Worm (Caenorhabditis elegans) whole organism, L3 larva: ENCODE measurements around the gene F23H12.7.

Source experiments
- R02D3.7 ChIP-seq: fragments of 150-350 bp; optimal IDR thresholded peaks from 2 replicates; lab custom pipeline; 2014; ENCODE audit warnings: missing biosample characterization, missing genetic modification characterization
- ZK546.5 ChIP-seq: sonication (generic microtip); optimal IDR thresholded peaks from 2 replicates; lab custom pipeline; 2017; ENCODE audit warnings: missing biosample characterization, missing genetic modification characterization
- aly-2 ChIP-seq: fragments of 150-350 bp; optimal IDR thresholded peaks from 2 replicates; lab custom pipeline; 2014; ENCODE audit warnings: missing biosample characterization, missing genetic modification characterization
- ama-1 ChIP-seq: fragments of 150-350 bp; optimal IDR thresholded peaks from 2 replicates; lab custom pipeline; 2018
- ceh-16 ChIP-seq: sonication (generic microtip); optimal IDR thresholded peaks from 2 replicates; lab custom pipeline; 2017; ENCODE audit warnings: missing biosample characterization, missing genetic modification characterization
- ceh-9 ChIP-seq: sonication (generic microtip); optimal IDR thresholded peaks from 2 replicates; lab custom pipeline; 2018; ENCODE audit warnings: missing biosample characterization, missing genetic modification characterization
- daf-12 ChIP-seq: fragments of 150-350 bp; optimal IDR thresholded peaks from 2 replicates; lab custom pipeline; 2014; ENCODE audit warnings: missing biosample characterization, missing genetic modification reagents, missing genetic modification characterization
- egl-5 ChIP-seq: fragments of 150-350 bp; optimal IDR thresholded peaks from 2 replicates; lab custom pipeline; 2017; ENCODE audit warnings: missing biosample characterization, missing genetic modification reagents, missing genetic modification characterization, inconsistent platforms
- elt-1 ChIP-seq: fragments of 150-350 bp; optimal IDR thresholded peaks from 2 replicates; lab custom pipeline; 2014; ENCODE audit warnings: missing biosample characterization, missing genetic modification characterization
- elt-2 ChIP-seq: sonication (generic microtip); optimal IDR thresholded peaks from 2 replicates; lab custom pipeline; 2016; ENCODE audit warnings: missing genetic modification reagents, mild to moderate bottlenecking, missing genetic modification characterization, missing compliant biosample characterization
- elt-3 ChIP-seq, 3 experiments: fragments of 150-350 bp in 1 of 3; sonication (generic microtip) in 2 of 3; optimal IDR thresholded peaks; 2 replicates in 2 of 3; 4 replicates in 1 of 3; lab custom pipeline; 2014 to 2017; ENCODE audit warnings: missing biosample characterization in 3 of 3, missing genetic modification characterization in 3 of 3
- eor-1 ChIP-seq, 2 experiments: fragments of 150-350 bp; optimal IDR thresholded peaks; 2 replicates each; lab custom pipeline; 2014 to 2018; ENCODE audit warnings: missing biosample characterization in 2 of 2, missing genetic modification characterization in 2 of 2
- fos-1 ChIP-seq: fragments of 150-350 bp; optimal IDR thresholded peaks from 2 replicates; lab custom pipeline; 2014; ENCODE audit warnings: missing biosample characterization, missing genetic modification characterization
- hmg-11 ChIP-seq: sonication (generic microtip); optimal IDR thresholded peaks from 2 replicates; lab custom pipeline; 2016; ENCODE audit warnings: missing genetic modification characterization, missing compliant biosample characterization
- jun-1 ChIP-seq: fragments of 150-350 bp; optimal IDR thresholded peaks from 2 replicates; lab custom pipeline; 2014; ENCODE audit warnings: missing biosample characterization, missing genetic modification reagents, missing genetic modification characterization
- lin-15B ChIP-seq: fragments of 150-350 bp; optimal IDR thresholded peaks from 2 replicates; lab custom pipeline; 2014; ENCODE audit warnings: missing biosample characterization, missing genetic modification characterization
- lin-39 ChIP-seq: fragments of 150-350 bp; optimal IDR thresholded peaks from 2 replicates; lab custom pipeline; 2018; ENCODE audit warnings: missing biosample characterization, missing genetic modification reagents, missing genetic modification characterization
- lsy-12 ChIP-seq: sonication (generic microtip); optimal IDR thresholded peaks from 2 replicates; lab custom pipeline; 2016; ENCODE audit warnings: mild to moderate bottlenecking, missing genetic modification characterization, missing compliant biosample characterization
- nfya-1 ChIP-seq: sonication (generic microtip); optimal IDR thresholded peaks from 2 replicates; lab custom pipeline; 2017; ENCODE audit warnings: missing genetic modification characterization, mild to moderate bottlenecking, missing compliant biosample characterization, antibody characterized with exemption, moderate library complexity; ENCODE audit not compliant: insufficient read depth
- nhr-11 ChIP-seq: fragments of 150-350 bp; optimal IDR thresholded peaks from 2 replicates; lab custom pipeline; 2014; ENCODE audit warnings: missing biosample characterization, missing genetic modification characterization
- nhr-12 ChIP-seq: fragments of 150-350 bp; optimal IDR thresholded peaks from 2 replicates; lab custom pipeline; 2014; ENCODE audit warnings: missing biosample characterization, missing genetic modification characterization
- nhr-23 ChIP-seq: fragments of 150-350 bp; optimal IDR thresholded peaks from 2 replicates; lab custom pipeline; 2014; ENCODE audit warnings: missing biosample characterization, missing genetic modification reagents, missing genetic modification characterization
- nhr-25 ChIP-seq: sonication (generic microtip); optimal IDR thresholded peaks from 2 replicates; lab custom pipeline; 2017; ENCODE audit warnings: missing biosample characterization, missing genetic modification characterization
- nhr-43 ChIP-seq: sonication (generic microtip); optimal IDR thresholded peaks from 2 replicates; lab custom pipeline; 2016; ENCODE audit warnings: mild to moderate bottlenecking, missing genetic modification characterization, missing compliant biosample characterization; ENCODE audit not compliant: poor library complexity, severe bottlenecking
- nhr-76 ChIP-seq: fragments of 150-350 bp; sonication (generic microtip); optimal IDR thresholded peaks from 5 replicates; lab custom pipeline; 2014; ENCODE audit warnings: missing biosample characterization, missing genetic modification characterization
- nhr-77 ChIP-seq: fragments of 150-350 bp; optimal IDR thresholded peaks from 2 replicates; lab custom pipeline; 2014; ENCODE audit warnings: missing biosample characterization, missing genetic modification characterization
- pha-4 ChIP-seq: fragments of 150-350 bp; optimal IDR thresholded peaks from 2 replicates; lab custom pipeline; 2014; ENCODE audit warnings: missing biosample characterization, missing genetic modification reagents, missing genetic modification characterization
- pqm-1 ChIP-seq: fragments of 150-350 bp; optimal IDR thresholded peaks from 2 replicates; lab custom pipeline; 2017; ENCODE audit warnings: missing biosample characterization, missing genetic modification characterization, inconsistent platforms
- skn-1 ChIP-seq: fragments of 150-350 bp; optimal IDR thresholded peaks from 2 replicates; lab custom pipeline; 2014; ENCODE audit warnings: missing biosample characterization, missing genetic modification characterization
- snpc-4 ChIP-seq: fragments of 150-350 bp; optimal IDR thresholded peaks from 2 replicates; lab custom pipeline; 2014; ENCODE audit warnings: missing biosample characterization, missing genetic modification characterization
- unc-39 ChIP-seq: sonication (generic microtip); optimal IDR thresholded peaks from 4 replicates; lab custom pipeline; 2017; ENCODE audit warnings: missing biosample characterization, missing genetic modification characterization
- unc-62 ChIP-seq: fragments of 150-350 bp; sonication (generic microtip); optimal IDR thresholded peaks from 4 replicates; lab custom pipeline; 2014; ENCODE audit warnings: missing biosample characterization, missing genetic modification reagents, missing genetic modification characterization
- ztf-11 ChIP-seq: fragments of 150-350 bp; optimal IDR thresholded peaks from 2 replicates; lab custom pipeline; 2014; ENCODE audit warnings: missing biosample characterization, missing genetic modification characterization
- ztf-4 ChIP-seq: fragments of 150-350 bp; optimal IDR thresholded peaks from 2 replicates; lab custom pipeline; 2014; ENCODE audit warnings: missing biosample characterization, missing genetic modification characterization

F23H12.7 gene

DNA sequence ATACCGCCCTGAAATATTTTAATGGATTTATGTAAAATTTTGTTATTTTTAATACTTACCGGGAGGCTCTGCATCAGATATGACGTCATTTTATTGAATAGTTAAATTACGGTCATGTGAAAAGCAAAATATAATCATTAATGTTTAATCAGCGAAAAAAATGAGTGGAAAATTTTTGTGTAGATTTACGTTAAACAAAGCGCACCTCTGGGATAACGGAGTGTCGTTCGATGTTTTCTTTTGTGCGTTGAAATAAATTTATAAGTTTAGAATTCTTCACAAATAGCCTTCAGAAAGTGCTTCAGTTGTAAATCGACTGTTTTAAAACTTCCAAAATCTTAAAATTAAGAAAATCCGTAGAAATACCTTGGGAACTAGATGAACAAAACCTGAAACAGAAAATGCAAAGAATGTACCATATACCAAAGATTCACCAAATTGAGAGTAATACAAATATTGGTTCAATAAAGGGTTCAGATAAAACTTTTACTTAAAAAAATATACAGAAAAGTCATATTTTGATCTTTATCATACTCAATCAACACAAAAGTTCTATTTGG, 29.3 kb downstream of the F23H12.7 start, which contains the start of the genes K01D12.20 and miga-1:
K01D12.20 (minus strand) TSS at position 138 of the 560 bp plus-strand sequence.
miga-1 (minus strand) TSS at position 183 of the 560 bp plus-strand sequence.
- peak; percentile 34 for TF ChIP-seq snpc-4 (tag; lab: Kevin White, UChicago)
- TF ChIP-seq R02D3.7: peak; percentile 93
- peak; percentile 18 for TF ChIP-seq pqm-1 (tag; lab: Kevin White, UChicago)
- no peak for TF ChIP-seq lsy-12 (tag; lab: Kevin White, UChicago)
- TF ChIP-seq elt-2 (tag; lab: Kevin White, UChicago): peak; percentile 44
- TF ChIP-seq pha-4: peak; percentile 64
- peak; percentile 47 for TF ChIP-seq lin-15B
- TF ChIP-seq hmg-11 (tag; lab: Kevin White, UChicago): no peak
- TF ChIP-seq aly-2 (tag; lab: Kevin White, UChicago): no peak
- no peak for TF ChIP-seq ceh-9 (tag; lab: Kevin White, UChicago)
- peak; percentile 40 for TF ChIP-seq nhr-23 (tag; lab: Kevin White, UChicago)
- TF ChIP-seq, all 47 proteins: peak for 7

DNA sequence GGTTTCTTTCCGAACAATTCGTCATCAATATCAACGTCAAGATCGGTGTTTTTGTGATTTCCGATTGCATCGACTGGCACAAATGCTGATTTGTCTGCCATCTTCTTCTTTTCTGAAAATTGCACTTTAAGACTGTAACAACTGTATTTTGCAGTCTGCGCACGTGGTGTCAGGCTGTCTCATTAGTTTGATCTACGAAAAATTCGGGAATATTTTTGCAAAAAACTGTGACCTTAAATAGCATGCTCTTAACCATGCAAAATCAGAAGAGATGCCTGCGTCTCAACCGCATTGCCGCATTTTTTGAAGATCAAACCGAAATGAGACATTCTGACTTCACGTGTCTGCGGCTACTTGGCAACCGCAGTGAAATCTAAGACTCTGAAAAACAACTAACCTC, 29.9 kb downstream of the F23H12.7 start, which contains the start of gene K01D12.7:
K01D12.7 (minus strand) TSS at position 101 of the 400 bp plus-strand sequence.
- TF ChIP-seq snpc-4 (tag; lab: Kevin White, UChicago) (no peak), nhr-77 (no peak), ceh-9 (tag; lab: Kevin White, UChicago) (no peak), nfya-1 (no peak), fos-1 (no peak), nhr-12 (tag; lab: Kevin White, UChicago) (no peak), nhr-43 (tag; lab: Kevin White, UChicago) (no peak), nhr-25 (tag; lab: Kevin White, UChicago) (no peak), pqm-1 (tag; lab: Kevin White, UChicago) (no peak), elt-1 (no peak), lin-39 (tag; lab: Kevin White, UChicago) (no peak), ztf-4 (tag; lab: Kevin White, UChicago) (no peak)
- TF ChIP-seq, all 47 proteins: peak for 0

DNA sequence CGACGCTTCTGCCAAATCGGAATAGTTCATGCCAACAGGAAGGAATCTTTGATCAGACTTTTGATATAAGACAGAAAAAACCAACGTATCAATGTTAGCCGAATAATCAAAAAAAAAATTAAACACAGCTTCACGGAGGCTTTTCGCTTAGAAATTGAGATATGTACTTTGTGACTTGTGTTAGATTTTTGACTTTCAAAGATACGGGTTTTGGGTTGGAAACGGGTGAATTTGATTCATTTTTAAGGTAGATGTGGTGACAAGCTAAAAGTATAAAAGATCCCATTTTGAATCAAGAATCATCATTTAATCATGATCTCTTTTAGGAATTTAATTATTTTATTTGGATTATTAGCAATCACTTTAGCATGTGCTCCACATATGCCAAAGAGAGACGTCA, 30.9 kb downstream of the F23H12.7 start, which contains the start of gene K01D12.8:
K01D12.8 (plus strand) TSS at position 301 of the 400 bp plus-strand sequence.
- TF ChIP-seq hmg-11 (tag; lab: Kevin White, UChicago) (no peak), eor-1 (tag; optimal IDR thresholded peaks at IDR 0.05; lab: Kevin White, UChicago) (no peak), daf-12 (tag; lab: Kevin White, UChicago) (no peak), nhr-43 (tag; lab: Kevin White, UChicago) (no peak), nhr-77 (no peak), ama-1 (lab: Kevin White, UChicago) (no peak), nhr-11 (tag; lab: Kevin White, UChicago) (no peak), aly-2 (tag; lab: Kevin White, UChicago) (no peak), egl-5 (tag; lab: Kevin White, UChicago) (no peak), skn-1 (tag; lab: Kevin White, UChicago) (no peak), nhr-76 (tag; lab: Kevin White, UChicago) (no peak), elt-1 (no peak), nfya-1 (no peak), lsy-12 (tag; lab: Kevin White, UChicago) (no peak), elt-3 (tag; optimal IDR thresholded peaks at IDR 0.05; lab: Kevin White, UChicago) (no peak), ztf-11 (no peak), lin-39 (tag; lab: Kevin White, UChicago) (no peak), unc-39 (no peak), ceh-16 (tag; lab: Kevin White, UChicago) (no peak), ZK546.5 (tag; lab: Kevin White, UChicago) (no peak)

DNA sequence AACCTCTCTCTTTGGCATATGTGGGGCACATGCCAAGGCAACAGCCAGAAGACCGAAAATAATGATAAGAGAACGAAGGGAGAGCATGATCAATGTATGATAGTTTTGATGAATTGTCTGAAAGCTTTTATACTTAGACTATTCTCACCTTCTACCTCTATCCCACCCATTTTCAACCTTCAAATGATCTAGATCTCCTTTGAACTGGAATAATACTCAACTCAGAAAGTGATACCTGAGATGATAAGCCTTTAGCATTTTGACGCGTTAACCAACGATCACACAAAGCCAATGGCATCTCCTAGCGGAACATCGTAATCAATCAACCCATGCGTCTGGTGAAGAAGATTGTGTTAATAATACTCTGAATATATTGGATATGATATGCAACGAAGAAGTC, 33.1 kb downstream of the F23H12.7 start, which contains the start of gene K01D12.9:
K01D12.9 (minus strand) TSS at position 101 of the 400 bp plus-strand sequence.
- peak; percentile 54 for TF ChIP-seq nhr-25 (tag; lab: Kevin White, UChicago)
- no peak for TF ChIP-seq unc-62
- TF ChIP-seq elt-3 (tag; optimal IDR thresholded peaks at IDR 0.05; lab: Kevin White, UChicago): no peak
- no peak for TF ChIP-seq jun-1 (tag; lab: Kevin White, UChicago)
